Worm (Caenorhabditis elegans): Measurements from ENCODE around the gene nhr-179.

DNA sequence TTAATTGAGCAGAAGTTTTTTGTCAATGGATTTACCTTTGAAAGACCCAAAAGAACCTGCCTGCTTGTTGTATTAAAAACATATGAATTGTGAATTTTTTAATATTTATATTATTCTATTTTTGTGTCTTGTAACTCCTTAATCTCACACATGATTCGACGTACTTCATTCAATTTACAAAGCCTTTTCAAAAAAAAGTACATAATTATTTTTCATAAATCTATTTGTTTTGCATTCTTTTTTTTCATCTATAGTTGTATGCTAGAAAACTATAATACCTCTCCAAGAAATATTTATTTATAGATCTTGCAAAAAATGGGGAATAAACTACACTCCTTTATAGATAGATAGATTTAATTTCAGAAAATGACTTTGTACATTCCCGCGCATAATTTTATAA, at the start of gene nhr-179:
- TF ChIP-seq B0336.3 (GFP tag; IDR thresholded peaks at IDR 0.05) (no peak), nfya-1 (tag; optimal IDR thresholded peaks at IDR 0.05; ENCODE audit: borderline replicate concordance, insufficient read depth) (no peak)

Data from whole organism, young adult.